Fruit fly (Drosophila melanogaster): ENCODE data around the gene CG14137.
A peak's percentile ranks its signal among the peaks of the same experiment; 100 is the strongest.

The CG14137 gene

dm6 chr3L:11627819-11628483 is 28.1 kb upstream of the CG14137 start, which contains the start of gene Apt1:
Gene Apt1, plus strand, starts transcription at chr3L:11628037.
- TF ChIP-seq jim (GFP tag; optimal IDR thresholded peaks at IDR 0.05) (no peak), Hr83 (GFP tag; optimal IDR thresholded peaks at IDR 0.05; ENCODE audit: poor library complexity, severe bottlenecking) (peak; percentile 74), dsf (GFP tag; optimal IDR thresholded peaks at IDR 0.05; ENCODE audit: borderline replicate concordance) (peak; percentile 23), Dif (GFP tag; optimal IDR thresholded peaks at IDR 0.05; ENCODE audit: partially characterized antibody) (no peak), Jra (GFP tag; optimal IDR thresholded peaks at IDR 0.05) (peak; percentile 73), psq (GFP tag; optimal IDR thresholded peaks at IDR 0.05) (no peak), h (GFP tag; optimal IDR thresholded peaks at IDR 0.05) (peak; percentile 17), usp (GFP tag; optimal IDR thresholded peaks at IDR 0.05) (no peak), OdsH (GFP tag; optimal IDR thresholded peaks at IDR 0.05) (no peak), dmrt93B (GFP tag; optimal IDR thresholded peaks at IDR 0.05) (no peak), pan (optimal IDR thresholded peaks at IDR 0.05) (no peak), CrebA (GFP tag; optimal IDR thresholded peaks at IDR 0.05; ENCODE audit: borderline replicate concordance) (no peak), Hr78 (GFP tag; optimal IDR thresholded peaks at IDR 0.05) (no peak), lola (GFP tag; optimal IDR thresholded peaks at IDR 0.05) (no peak), fru (GFP tag; optimal IDR thresholded peaks at IDR 0.05) (no peak), Rel (GFP tag; optimal IDR thresholded peaks at IDR 0.05) (no peak), Rel (tag; optimal IDR thresholded peaks at IDR 0.05) (peak; percentile 9), dl (GFP tag; optimal IDR thresholded peaks at IDR 0.05; ENCODE audit: insufficient read depth in 1 of 2, partially characterized antibody in 2 of 2) (no peak), rgr (GFP tag; optimal IDR thresholded peaks at IDR 0.05) (peak; percentile 10), HLH106 (tag; optimal IDR thresholded peaks at IDR 0.05) (no peak), GATAd (GFP tag; optimal IDR thresholded peaks at IDR 0.05) (no peak), Abd-B (GFP tag; optimal IDR thresholded peaks at IDR 0.05) (no peak), Mio (GFP tag; optimal IDR thresholded peaks at IDR 0.05) (no peak), sv (GFP tag; optimal IDR thresholded peaks at IDR 0.05) (no peak), Myc (optimal IDR thresholded peaks at IDR 0.05) (no peak), br (GFP tag; optimal IDR thresholded peaks at IDR 0.05) (no peak), tai (GFP tag; optimal IDR thresholded peaks at IDR 0.05) (peak; percentile 74), ey (GFP tag; optimal IDR thresholded peaks at IDR 0.05) (no peak), Sp1 (GFP tag; optimal IDR thresholded peaks at IDR 0.05) (no peak), CG9705 (GFP tag; optimal IDR thresholded peaks at IDR 0.05) (no peak), Dfd (GFP tag; optimal IDR thresholded peaks at IDR 0.05) (no peak), CG32264 (GFP tag; optimal IDR thresholded peaks at IDR 0.05) (no peak), brk (GFP tag; optimal IDR thresholded peaks at IDR 0.05) (peak; percentile 52), N (GFP tag; optimal IDR thresholded peaks at IDR 0.05) (no peak), Hnf4 (GFP tag; optimal IDR thresholded peaks at IDR 0.05) (peak; percentile 81), sage (GFP tag; optimal IDR thresholded peaks at IDR 0.05) (peak; percentile 47), foxo (GFP tag; optimal IDR thresholded peaks at IDR 0.05) (no peak), woc (GFP tag; optimal IDR thresholded peaks at IDR 0.05) (no peak), Vsx2 (GFP tag; optimal IDR thresholded peaks at IDR 0.05; ENCODE audit: partially characterized antibody) (no peak)

dm6 chr3L:11626229-11626826 is 26.5 kb upstream of the CG14137 start, which contains the start of gene PCID2:
Gene PCID2, plus strand, starts transcription at chr3L:11626441.
- no peak for TF ChIP-seq sage (GFP tag; optimal IDR thresholded peaks at IDR 0.05)
- no peak for TF ChIP-seq fru (GFP tag; optimal IDR thresholded peaks at IDR 0.05)
- TF ChIP-seq dmrt93B (GFP tag; optimal IDR thresholded peaks at IDR 0.05): no peak
- TF ChIP-seq h (GFP tag; optimal IDR thresholded peaks at IDR 0.05): no peak
- TF ChIP-seq Mio (GFP tag; optimal IDR thresholded peaks at IDR 0.05): no peak
- TF ChIP-seq CrebA (GFP tag; optimal IDR thresholded peaks at IDR 0.05; ENCODE audit: borderline replicate concordance): no peak
- TF ChIP-seq usp (GFP tag; optimal IDR thresholded peaks at IDR 0.05): no peak
- no peak for TF ChIP-seq woc (GFP tag; optimal IDR thresholded peaks at IDR 0.05)
- TF ChIP-seq Vsx2 (GFP tag; optimal IDR thresholded peaks at IDR 0.05; ENCODE audit: partially characterized antibody): no peak
- no peak for TF ChIP-seq HLH106 (tag; optimal IDR thresholded peaks at IDR 0.05)
- TF ChIP-seq brk (GFP tag; optimal IDR thresholded peaks at IDR 0.05): no peak
- TF ChIP-seq dsf (GFP tag; optimal IDR thresholded peaks at IDR 0.05; ENCODE audit: borderline replicate concordance): no peak
- no peak for TF ChIP-seq ey (GFP tag; optimal IDR thresholded peaks at IDR 0.05)
